Worm (Caenorhabditis elegans) whole organism, L2 larva: Measurements from ENCODE around the gene Y102A5C.27.

Experiments
- ceh-82 ChIP-seq: fragments of 150-350 bp; optimal IDR thresholded peaks from 2 replicates; lab custom pipeline; 2014; ENCODE audit warnings: missing biosample characterization, missing genetic modification characterization
- egl-27 ChIP-seq: sonication (generic microtip); optimal IDR thresholded peaks from 3 replicates; lab custom pipeline; 2017; ENCODE audit warnings: missing biosample characterization, missing genetic modification reagents, missing genetic modification characterization
- lin-13 ChIP-seq: fragments of 150-350 bp; optimal IDR thresholded peaks from 2 replicates; lab custom pipeline; 2014; ENCODE audit warnings: missing biosample characterization, missing genetic modification reagents, missing genetic modification characterization
- nhr-23 ChIP-seq: fragments of 150-350 bp; optimal IDR thresholded peaks from 2 replicates; lab custom pipeline; 2014; ENCODE audit warnings: missing biosample characterization, missing genetic modification reagents, missing genetic modification characterization

DNA sequence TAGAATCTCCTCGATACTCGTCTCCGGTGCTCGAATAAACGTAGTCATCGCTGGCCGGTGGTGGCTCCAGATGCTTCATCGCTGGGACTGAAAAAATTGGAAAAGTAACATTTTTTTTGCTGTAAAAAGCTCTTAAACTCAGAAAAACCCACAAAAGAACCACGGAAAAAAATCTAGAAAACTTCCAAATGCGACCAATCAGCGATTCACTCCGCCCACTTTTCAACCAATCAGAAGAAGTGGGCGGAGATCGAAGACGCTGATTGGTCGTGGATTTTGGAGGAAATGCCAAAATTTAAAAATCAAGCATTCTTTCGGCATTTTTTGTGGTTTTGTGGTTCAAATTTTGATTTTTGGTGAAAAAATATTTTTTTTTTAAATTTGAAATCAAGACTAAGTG is 29.5 kb downstream of the Y102A5C.27 start:
- no peak for TF ChIP-seq lin-13 (GFP tag; lab: Kevin White, UChicago)
- TF ChIP-seq egl-27 (tag; lab: Kevin White, UChicago) = no peak
- TF ChIP-seq nhr-23 (tag; lab: Kevin White, UChicago) = no peak
- TF ChIP-seq ceh-82 = no peak
